Fruit fly (Drosophila melanogaster): ENCODE measurements around the gene MTA1-like.

Gene MTA1-like

DNA sequence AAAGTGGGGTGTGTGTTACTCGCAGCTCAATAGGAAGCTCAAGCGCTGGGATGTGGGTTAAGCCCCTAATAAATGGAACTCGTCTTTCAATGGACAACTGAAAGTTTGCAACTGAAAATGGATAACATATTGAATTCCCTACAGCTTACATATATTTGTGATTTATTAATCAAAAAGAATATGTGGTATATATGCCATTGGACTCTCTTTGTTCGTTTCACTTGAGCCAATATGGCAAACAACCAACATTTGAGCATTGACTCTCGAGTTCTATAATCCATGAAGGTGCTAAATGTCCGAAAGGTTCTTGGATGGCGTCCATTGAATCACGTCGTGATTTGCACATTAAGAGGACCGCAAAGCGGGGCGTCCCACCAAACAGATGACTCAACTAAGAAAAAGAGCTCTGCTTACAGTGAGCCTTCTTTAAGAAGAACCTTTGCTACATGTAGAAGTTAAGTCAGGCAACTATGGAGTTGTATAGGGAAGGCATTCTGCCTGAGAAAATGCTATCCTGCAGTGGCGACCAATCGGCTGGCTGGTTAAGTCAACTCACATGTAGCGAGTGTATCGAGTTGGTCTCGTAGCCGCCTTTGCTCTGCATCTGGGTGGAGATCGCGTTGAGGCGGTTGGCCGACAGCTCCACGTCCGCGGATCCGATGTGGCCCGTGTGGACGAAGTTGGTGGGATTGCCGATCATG is 30.5 kb downstream of the MTA1-like start (continued):
- TF ChIP-seq CG33213 (GFP tag; optimal IDR thresholded peaks at IDR 0.05) (no peak), aop (GFP tag; IDR thresholded peaks at IDR 0.05) (no peak), stwl (tag; optimal IDR thresholded peaks at IDR 0.05) (no peak), al (GFP tag; IDR thresholded peaks at IDR 0.05) (no peak), Dref (GFP tag; IDR thresholded peaks at IDR 0.05) (no peak), Asciz (GFP tag; optimal IDR thresholded peaks at IDR 0.05) (no peak), Nf-YB (GFP tag; optimal IDR thresholded peaks at IDR 0.05) (no peak), ato (GFP tag; IDR thresholded peaks at IDR 0.05; ENCODE audit: partially characterized antibody) (no peak)

DNA sequence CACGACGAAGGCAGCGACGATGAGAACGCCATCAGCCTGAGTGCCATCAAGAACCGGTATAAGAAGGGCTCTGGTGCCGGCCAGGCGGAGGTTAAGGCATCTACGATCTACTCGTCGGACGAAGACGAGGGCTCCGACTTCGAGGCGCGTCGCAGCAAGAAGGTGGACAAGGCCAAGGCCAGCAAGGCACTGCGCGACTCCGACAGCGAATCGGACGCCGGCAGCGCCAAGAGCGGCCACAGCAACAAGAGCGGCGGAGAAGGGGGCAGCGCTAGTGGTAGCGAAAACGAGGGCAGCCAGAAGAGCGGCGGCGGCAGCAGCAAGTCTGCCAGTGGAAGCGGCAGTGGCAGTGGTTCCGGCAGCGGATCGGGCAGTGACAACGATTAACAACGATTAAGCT is 33.1 kb downstream of the MTA1-like start:
- TF ChIP-seq Rfx (GFP tag; IDR thresholded peaks at IDR 0.05) = no peak
- no peak for TF ChIP-seq CG14860 (GFP tag; IDR thresholded peaks at IDR 0.05; ENCODE audit: partially characterized antibody)
- TF ChIP-seq vfl (GFP tag; optimal IDR thresholded peaks at IDR 0.05) = no peak
- 0 out of 2 replicates have a peak, but pooled peaks have one; percentile 9 for TF ChIP-seq crol (GFP tag; IDR thresholded peaks at IDR 0.05)
- no peak for TF ChIP-seq CG7357 (GFP tag; IDR thresholded peaks at IDR 0.05)
- no peak for TF ChIP-seq CG17359 (tag; optimal IDR thresholded peaks at IDR 0.05)
- no peak for TF ChIP-seq fd64A (GFP tag; optimal IDR thresholded peaks at IDR 0.05)
- peak; percentile 11 for TF ChIP-seq CG8478 (optimal IDR thresholded peaks at IDR 0.05)
- TF ChIP-seq Med (GFP tag) = peak; percentile 37
- TF ChIP-seq CG5953 (GFP tag; IDR thresholded peaks at IDR 0.05) = no peak
- no peak for TF ChIP-seq dati (GFP tag; IDR thresholded peaks at IDR 0.05)
- TF ChIP-seq tll (GFP tag; optimal IDR thresholded peaks at IDR 0.05) = no peak
- TF ChIP-seq CG16779 (GFP tag; IDR thresholded peaks at IDR 0.05) = no peak
- TF ChIP-seq CG18619 (GFP tag; optimal IDR thresholded peaks at IDR 0.05) = no peak
- no peak for TF ChIP-seq Bteb2 (GFP tag; optimal IDR thresholded peaks at IDR 0.05)
- TF ChIP-seq Adf1 (GFP tag; IDR thresholded peaks at IDR 0.05) = peak; percentile 33; the same call in 1 of the 2 replicates
- TF ChIP-seq Spps (tag; optimal IDR thresholded peaks at IDR 0.05) = no peak
- no peak for TF ChIP-seq run (tag; optimal IDR thresholded peaks at IDR 0.05)
- TF ChIP-seq cad (GFP tag; optimal IDR thresholded peaks at IDR 0.05) = no peak
- TF ChIP-seq Dp (GFP tag; optimal IDR thresholded peaks at IDR 0.05) = no peak
- TF ChIP-seq nerfin-1 (tag; optimal IDR thresholded peaks at IDR 0.05) = no peak

DNA sequence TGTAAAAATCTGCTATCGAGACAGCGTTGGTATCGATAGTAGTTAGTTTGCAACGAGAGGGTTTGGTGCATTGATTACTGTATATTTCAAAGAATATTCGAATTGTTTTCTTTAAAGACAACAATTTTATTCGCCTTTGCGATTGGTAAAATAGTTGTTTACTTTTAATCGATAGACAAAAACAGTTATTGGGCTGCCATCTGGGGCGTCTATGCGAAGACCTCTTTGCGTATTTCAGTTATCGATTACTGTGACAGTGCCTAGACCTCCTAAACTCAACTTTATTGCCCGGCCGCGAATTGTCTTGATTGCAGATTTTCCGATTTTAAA is 35.5 kb downstream of the MTA1-like start, which contains the start of gene Atu:
Gene Atu (plus strand): TSS at position 245 of the 330 bp plus-strand sequence.
- TF ChIP-seq CG4424 (GFP tag; optimal IDR thresholded peaks at IDR 0.05) (peak; percentile 17), CG10979 (tag; optimal IDR thresholded peaks at IDR 0.05) (peak; percentile 32), Opbp (GFP tag; IDR thresholded peaks at IDR 0.05; ENCODE audit: partially characterized antibody) (peak; percentile 91), hkb (optimal IDR thresholded peaks at IDR 0.05) (peak; percentile 73), hkb (GFP tag; IDR thresholded peaks at IDR 0.05) (no peak), NC2β (GFP tag; optimal IDR thresholded peaks at IDR 0.05) (peak; percentile 39), fru (optimal IDR thresholded peaks at IDR 0.05) (no peak), odd (GFP tag; optimal IDR thresholded peaks at IDR 0.05) (no peak), Pdp1 (GFP tag; optimal IDR thresholded peaks at IDR 0.05) (peak in 1 of 2 experiments; percentile 42), CG12391 (tag; optimal IDR thresholded peaks at IDR 0.05) (peak; percentile 56), CG9215 (GFP tag; IDR thresholded peaks at IDR 0.05) (no peak), chn (GFP tag; optimal IDR thresholded peaks at IDR 0.05) (peak; percentile 39), CG6791 (GFP tag; IDR thresholded peaks at IDR 0.05; ENCODE audit: partially characterized antibody) (peak; percentile 84), bowl (GFP tag; IDR thresholded peaks at IDR 0.05) (no peak), CG3281 (GFP tag; optimal IDR thresholded peaks at IDR 0.05) (peak; percentile 2), CG30020 (tag; optimal IDR thresholded peaks at IDR 0.05) (peak; percentile 58), Abd-B (GFP tag; optimal IDR thresholded peaks at IDR 0.05) (peak; percentile 73), insv (GFP tag; optimal IDR thresholded peaks at IDR 0.05) (no peak), CG8089 (GFP tag; optimal IDR thresholded peaks at IDR 0.05) (peak; percentile 46), CG18764 (GFP tag; optimal IDR thresholded peaks at IDR 0.05) (peak; percentile 29), Hsf (GFP tag; optimal IDR thresholded peaks at IDR 0.05) (peak; percentile 16), CG10959 (GFP tag; IDR thresholded peaks at IDR 0.05) (no peak)
